Worm (Caenorhabditis elegans) whole organism, late embryonic: Measurements from ENCODE around the gene C07D8.5.
A peak's percentile ranks its signal among the peaks of the same experiment; 100 is the strongest.
"Not testable (repeated sequence)": the region's sequence is repeated elsewhere in the genome, so short reads cannot be mapped to it uniquely, and the experiment has no call there.

Experiments
- C38D4.7 ChIP-seq: fragments of 200-800 bp; sonication (Bioruptor generic); optimal IDR thresholded peaks from 2 replicates; lab custom pipeline; 2018; ENCODE audit warnings: mild to moderate bottlenecking, missing genetic modification characterization, moderate library complexity, missing compliant biosample characterization
- K02D7.2 ChIP-seq: sonication (generic microtip); optimal IDR thresholded peaks from 2 replicates; lab custom pipeline; 2017; ENCODE audit warnings: mild to moderate bottlenecking, missing genetic modification characterization, missing compliant biosample characterization
- K09A11.1 ChIP-seq: sonication (generic microtip); optimal IDR thresholded peaks from 2 replicates; lab custom pipeline; 2017; ENCODE audit warnings: antibody characterized with exemption, mild to moderate bottlenecking, missing genetic modification characterization, missing compliant biosample characterization; ENCODE audit not compliant: insufficient read depth
- ceh-14 ChIP-seq: sonication (generic microtip); optimal IDR thresholded peaks from 2 replicates; lab custom pipeline; 2016; ENCODE audit warnings: missing genotype, missing genetic modification characterization, missing compliant biosample characterization
- ceh-22 ChIP-seq: sonication (generic microtip); optimal IDR thresholded peaks from 2 replicates; lab custom pipeline; 2017; ENCODE audit warnings: missing biosample characterization, missing genetic modification characterization
- ceh-48 ChIP-seq: sonication (generic microtip); optimal IDR thresholded peaks from 2 replicates; lab custom pipeline; 2016; ENCODE audit warnings: missing genetic modification characterization, inconsistent platforms, missing compliant biosample characterization
- ceh-9 ChIP-seq: sonication (generic microtip); optimal IDR thresholded peaks from 2 replicates; lab custom pipeline; 2016; ENCODE audit warnings: mild to moderate bottlenecking, missing genetic modification characterization, inconsistent platforms, missing compliant biosample characterization
- dve-1 ChIP-seq: sonication (generic microtip); optimal IDR thresholded peaks from 2 replicates; lab custom pipeline; 2017; ENCODE audit warnings: antibody characterized with exemption, mild to moderate bottlenecking, missing genetic modification characterization, missing compliant biosample characterization
- elt-2 ChIP-seq: sonication (generic microtip); optimal IDR thresholded peaks from 2 replicates; lab custom pipeline; 2016; ENCODE audit warnings: missing genetic modification reagents, missing genetic modification characterization, missing compliant biosample characterization
- elt-4 ChIP-seq: sonication (generic microtip); optimal IDR thresholded peaks from 2 replicates; lab custom pipeline; 2016; ENCODE audit warnings: missing genetic modification characterization, missing compliant biosample characterization
- fax-1 ChIP-seq: sonication (generic microtip); optimal IDR thresholded peaks from 2 replicates; lab custom pipeline; 2016; ENCODE audit warnings: missing genotype, missing genetic modification characterization, missing compliant biosample characterization
- fkh-6 ChIP-seq: sonication (generic microtip); optimal IDR thresholded peaks from 2 replicates; lab custom pipeline; 2016; ENCODE audit warnings: missing genetic modification characterization, missing compliant biosample characterization
- gmeb-2 ChIP-seq: sonication (generic microtip); optimal IDR thresholded peaks from 2 replicates; lab custom pipeline; 2016; ENCODE audit warnings: missing genetic modification characterization, inconsistent platforms, missing compliant biosample characterization
- hlh-15 ChIP-seq: sonication (generic microtip); optimal IDR thresholded peaks from 2 replicates; lab custom pipeline; 2016; ENCODE audit warnings: missing genetic modification characterization, missing compliant biosample characterization
- hlh-6 ChIP-seq: sonication (generic microtip); optimal IDR thresholded peaks from 2 replicates; lab custom pipeline; 2016; ENCODE audit warnings: missing genotype, missing genetic modification characterization, missing compliant biosample characterization
- nfya-1 ChIP-seq: sonication (generic microtip); optimal IDR thresholded peaks from 2 replicates; lab custom pipeline; 2017; ENCODE audit warnings: missing genetic modification characterization, mild to moderate bottlenecking, missing compliant biosample characterization, antibody characterized with exemption, moderate library complexity
- nhr-11 ChIP-seq: fragments of 150-350 bp; optimal IDR thresholded peaks from 2 replicates; lab custom pipeline; 2014; ENCODE audit warnings: missing biosample characterization, missing genetic modification characterization
- nhr-232 ChIP-seq: sonication (generic microtip); optimal IDR thresholded peaks from 2 replicates; lab custom pipeline; 2016; ENCODE audit warnings: missing genetic modification characterization, missing compliant biosample characterization
- npax-4 ChIP-seq: sonication (generic microtip); optimal IDR thresholded peaks from 2 replicates; lab custom pipeline; 2016; ENCODE audit warnings: missing genetic modification characterization, missing compliant biosample characterization
- pat-9 ChIP-seq: fragments of 200-800 bp; sonication (Bioruptor generic); optimal IDR thresholded peaks from 2 replicates; lab custom pipeline; 2018; ENCODE audit warnings: mild to moderate bottlenecking, missing genetic modification characterization, moderate library complexity, missing compliant biosample characterization
- pax-1 ChIP-seq: fragments of 150-350 bp; optimal IDR thresholded peaks from 2 replicates; lab custom pipeline; 2014; ENCODE audit warnings: missing biosample characterization, missing genetic modification characterization
- pqm-1 ChIP-seq: sonication (generic microtip); optimal IDR thresholded peaks from 2 replicates; lab custom pipeline; 2016; ENCODE audit warnings: missing genetic modification characterization, missing compliant biosample characterization
- pros-1 ChIP-seq: fragments of 150-350 bp; optimal IDR thresholded peaks from 2 replicates; lab custom pipeline; 2014; ENCODE audit warnings: missing biosample characterization, missing genetic modification reagents, missing genetic modification characterization
- ref-2 ChIP-seq: sonication (generic microtip); optimal IDR thresholded peaks from 2 replicates; lab custom pipeline; 2016; ENCODE audit warnings: missing genetic modification characterization, missing compliant biosample characterization
- sox-2 ChIP-seq: fragments of 200-800 bp; sonication (Bioruptor generic); IDR thresholded peaks from 2 replicates; pipeline ENCODE4 v1.3.6; 2022; ENCODE audit warnings: missing genetic modification reagents, missing genetic modification characterization, missing compliant biosample characterization
- sox-4 ChIP-seq: sonication (generic microtip); optimal IDR thresholded peaks from 2 replicates; lab custom pipeline; 2017; ENCODE audit warnings: mild to moderate bottlenecking, missing genetic modification characterization, inconsistent platforms, missing compliant biosample characterization
- tbx-7 ChIP-seq: sonication (generic microtip); optimal IDR thresholded peaks from 2 replicates; lab custom pipeline; 2016; ENCODE audit warnings: missing genotype, missing genetic modification characterization, missing compliant biosample characterization
- ttx-3 ChIP-seq: sonication (generic microtip); optimal IDR thresholded peaks from 2 replicates; lab custom pipeline; 2016; ENCODE audit warnings: missing genetic modification reagents, missing genetic modification characterization, missing compliant biosample characterization
- unc-42 ChIP-seq: sonication (generic microtip); optimal IDR thresholded peaks from 2 replicates; lab custom pipeline; 2016; ENCODE audit warnings: missing genotype, missing genetic modification characterization, missing compliant biosample characterization
- unc-55 ChIP-seq: sonication (generic microtip); optimal IDR thresholded peaks from 2 replicates; lab custom pipeline; 2017; ENCODE audit warnings: missing biosample characterization, missing genetic modification reagents, missing genetic modification characterization

Gene C07D8.5

ce11 chrX:7340915-7341559 lies 2.8 kb upstream of the C07D8.5 start, which contains the start of gene C07D8.6:
TSS of gene C07D8.6 (plus strand) at chrX:7341509.
- TF ChIP-seq ttx-3 (tag; lab: Kevin White, UChicago), result no peak
- peak; percentile 21 for TF ChIP-seq nfya-1 (tag; lab: Kevin White, UChicago)
- peak; percentile 64 for TF ChIP-seq elt-2 (tag; lab: Kevin White, UChicago)
- peak; percentile 4 for TF ChIP-seq dve-1 (tag; lab: Kevin White, UChicago)

DNA sequence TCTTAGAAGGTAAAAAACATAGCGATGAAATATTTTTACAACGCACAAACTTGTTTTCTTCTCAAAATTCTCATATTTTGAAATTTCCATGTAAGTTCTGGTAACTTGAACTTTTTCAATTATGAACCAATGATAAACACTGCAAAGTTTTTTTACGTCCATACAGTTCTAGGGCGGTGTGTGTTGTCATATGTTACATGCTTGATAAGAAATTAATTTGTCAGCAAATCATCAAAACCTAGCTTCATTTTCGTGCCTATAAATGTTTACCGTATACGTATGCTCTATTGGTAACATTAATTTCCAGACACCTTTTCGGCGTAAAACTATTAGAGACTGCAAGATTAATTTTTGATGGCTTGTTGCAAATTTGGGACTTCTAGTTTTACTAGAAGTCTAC lies 629 bp upstream of the C07D8.5 start:
- TF ChIP-seq ref-2 (tag; lab: Kevin White, UChicago), result no peak
- no peak for TF ChIP-seq fax-1
- no peak for TF ChIP-seq nhr-232 (tag; lab: Kevin White, UChicago)
- no peak for TF ChIP-seq pax-1
- no peak for TF ChIP-seq sox-4 (tag; lab: Kevin White, UChicago)
- TF ChIP-seq ceh-22 (tag; lab: Kevin White, UChicago), result no peak
- TF ChIP-seq pros-1, result no peak
- TF ChIP-seq unc-42, result no peak
- TF ChIP-seq ceh-48 (tag; lab: Kevin White, UChicago), result no peak
- no peak for TF ChIP-seq fkh-6 (tag; lab: Kevin White, UChicago)
- no peak for TF ChIP-seq npax-4 (tag; lab: Kevin White, UChicago)
- no peak for TF ChIP-seq tbx-7 (tag; lab: Kevin White, UChicago)
- TF ChIP-seq sox-2, result no peak
- TF ChIP-seq C38D4.7 (GFP tag; lab: Kevin White, UChicago), result no peak
- TF ChIP-seq unc-55 (GFP tag; lab: Kevin White, UChicago), result no peak
- TF ChIP-seq ceh-14 (tag; lab: Kevin White, UChicago), result no peak
- TF ChIP-seq ceh-9 (tag; lab: Kevin White, UChicago), result no peak

- TF ChIP-seq C38D4.7 (GFP tag; lab: Kevin White, UChicago); pqm-1 (tag; lab: Kevin White, UChicago); K02D7.2: not testable (repeated sequence)
Observed at ce11 chrX:7365267-7365666, 21.4 kb downstream of the C07D8.5 start, which contains the start of gene C56G3.2. TSS of gene C56G3.2 (plus strand) at chrX:7365567.

DNA sequence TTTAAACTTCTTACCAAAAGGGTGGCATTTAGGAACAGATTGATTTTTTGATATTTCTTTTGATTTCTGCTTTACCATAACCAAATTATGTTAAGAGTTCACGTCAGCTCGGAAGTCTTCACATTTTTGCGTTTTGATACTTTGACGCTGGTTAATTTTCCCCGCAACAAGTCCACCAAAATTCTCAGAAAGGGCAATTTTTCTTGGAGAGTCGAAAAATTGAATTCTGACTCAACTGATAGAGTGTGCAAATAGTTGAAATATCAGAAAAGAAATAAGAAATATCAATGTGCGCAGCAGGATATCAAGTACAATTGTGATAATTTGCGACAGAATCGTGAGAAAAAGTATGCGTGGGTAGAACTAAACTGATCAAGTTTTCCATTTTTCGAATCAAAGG lies 25.9 kb downstream of the C07D8.5 start:
- TF ChIP-seq nhr-11 (no peak), pax-1 (no peak), K09A11.1 (tag; lab: Kevin White, UChicago) (no peak), C38D4.7 (GFP tag; lab: Kevin White, UChicago) (no peak), hlh-15 (tag; lab: Kevin White, UChicago) (no peak)
- TF ChIP-seq, all 69 proteins: peak for 0

ce11 chrX:7371945-7372344 lies 28.1 kb downstream of the C07D8.5 start:
- TF ChIP-seq C38D4.7 (GFP tag; lab: Kevin White, UChicago), result no peak
- no peak for TF ChIP-seq pros-1
- TF ChIP-seq unc-42, result peak; percentile 68
- TF ChIP-seq gmeb-2 (tag; lab: Kevin White, UChicago), result no peak

ce11 chrX:7376941-7377340 lies 33.1 kb downstream of the C07D8.5 start, which contains the start of gene npr-8:
TSS of gene npr-8 (plus strand) at chrX:7377302.
- peak; percentile 5 for TF ChIP-seq unc-42
- TF ChIP-seq pat-9 (tag; lab: Kevin White, UChicago), result no peak
- TF ChIP-seq elt-4, result no peak
- no peak for TF ChIP-seq hlh-6 (tag; lab: Kevin White, UChicago)
- no peak for TF ChIP-seq ceh-48 (tag; lab: Kevin White, UChicago)
